Worm (Caenorhabditis elegans) whole organism, young adult: Measurements from ENCODE around the gene K04C2.7.

ENCODE experiments used
- B0019.2 ChIP-seq: fragments of 200-800 bp; sonication (Bioruptor generic); conservative IDR thresholded peaks from 2 replicates; pipeline ENCODE4 v1.3.6; 2022; ENCODE audit warnings: missing genetic modification reagents, missing genetic modification characterization, missing compliant biosample characterization
- C17E4.6 ChIP-seq: fragments of 200-800 bp; sonication (Bioruptor generic); IDR thresholded peaks from 2 replicates; pipeline ENCODE4 v1.3.6; 2022; ENCODE audit warnings: missing genetic modification reagents, missing genetic modification characterization, missing compliant biosample characterization
- D2030.7 ChIP-seq: fragments of 200-800 bp; sonication (Bioruptor generic); IDR thresholded peaks from 2 replicates; pipeline ENCODE4 v1.3.6; 2022; ENCODE audit warnings: missing genetic modification reagents, missing genetic modification characterization, missing compliant biosample characterization
- F23B12.7 ChIP-seq: sonication (generic microtip); optimal IDR thresholded peaks from 2 replicates; lab custom pipeline; 2017; ENCODE audit warnings: missing genetic modification characterization, mild to moderate bottlenecking, missing compliant biosample characterization, antibody characterized with exemption, moderate library complexity; ENCODE audit not compliant: insufficient read depth
- F33H1.4 ChIP-seq: fragments of 200-800 bp; sonication (Bioruptor generic); IDR thresholded peaks from 2 replicates; pipeline ENCODE4 v1.3.6; 2022; ENCODE audit warnings: missing genetic modification reagents, missing genetic modification characterization, missing compliant biosample characterization
- F39B2.1 ChIP-seq: fragments of 200-800 bp; sonication (Bioruptor generic); IDR thresholded peaks from 2 replicates; pipeline ENCODE4 v1.3.6; 2022; ENCODE audit warnings: missing genetic modification reagents, missing genetic modification characterization, missing compliant biosample characterization
- F49E8.2 ChIP-seq: sonication (generic microtip); optimal IDR thresholded peaks from 3 replicates; lab custom pipeline; 2017; ENCODE audit warnings: missing genetic modification characterization, mild to moderate bottlenecking, missing compliant biosample characterization, antibody characterized with exemption, moderate library complexity; ENCODE audit not compliant: insufficient read depth
- F57A8.1 ChIP-seq: fragments of 200-800 bp; sonication (Bioruptor generic); optimal IDR thresholded peaks from 2 replicates; lab custom pipeline; 2018; ENCODE audit warnings: mild to moderate bottlenecking, missing genetic modification characterization, moderate library complexity, missing compliant biosample characterization
- K12H6.12 ChIP-seq: fragments of 200-800 bp; sonication (Bioruptor generic); optimal IDR thresholded peaks from 2 replicates; lab custom pipeline; 2018; ENCODE audit warnings: mild to moderate bottlenecking, missing genetic modification characterization, missing compliant biosample characterization
- Y53G8AR.9 ChIP-seq: fragments of 200-800 bp; sonication (Bioruptor generic); conservative IDR thresholded peaks from 2 replicates; pipeline ENCODE4 v1.3.6; 2022; ENCODE audit warnings: missing genetic modification reagents, missing genetic modification characterization, missing compliant biosample characterization
- akir-1 ChIP-seq: fragments of 200-800 bp; sonication (Bioruptor generic); optimal IDR thresholded peaks from 2 replicates; lab custom pipeline; 2018; ENCODE audit warnings: mild to moderate bottlenecking, missing genetic modification characterization, moderate library complexity, missing compliant biosample characterization
- athp-1 ChIP-seq: sonication (generic microtip); optimal IDR thresholded peaks from 2 replicates; lab custom pipeline; 2017; ENCODE audit warnings: mild to moderate bottlenecking, missing genetic modification characterization, missing compliant biosample characterization
- cebp-1 ChIP-seq, 2 experiments: fragments of 200-800 bp in 1 of 2; sonication (Bioruptor generic) in 1 of 2; sonication (generic microtip) in 1 of 2; IDR thresholded peaks in 1 of 2; optimal IDR thresholded peaks in 1 of 2; 2 replicates each; pipeline versions ENCODE4 v1.3.6 to Lab custom; 2017 to 2022; ENCODE audit warnings: missing compliant biosample characterization in 2 of 2, missing genetic modification characterization in 2 of 2, mild to moderate bottlenecking in 1 of 2, missing genetic modification reagents in 1 of 2, moderate library complexity in 1 of 2
- dpff-1 ChIP-seq: sonication (generic microtip); optimal IDR thresholded peaks from 2 replicates; lab custom pipeline; 2017; ENCODE audit warnings: mild to moderate bottlenecking, missing genetic modification characterization, missing compliant biosample characterization
- dpl-1 ChIP-seq: fragments of 150-350 bp; optimal IDR thresholded peaks from 2 replicates; lab custom pipeline; 2014; ENCODE audit warnings: missing biosample characterization, missing genetic modification reagents, missing genetic modification characterization
- efl-1 ChIP-seq: fragments of 150-350 bp; optimal IDR thresholded peaks from 2 replicates; lab custom pipeline; 2014; ENCODE audit warnings: missing biosample characterization, missing genetic modification reagents, missing genetic modification characterization
- egrh-3 ChIP-seq: fragments of 200-800 bp; sonication (Bioruptor generic); IDR thresholded peaks from 2 replicates; pipeline ENCODE4 v1.3.6; 2022; ENCODE audit warnings: missing genetic modification reagents, missing genetic modification characterization, missing compliant biosample characterization
- hrde-1 ChIP-seq: sonication (generic microtip); optimal IDR thresholded peaks from 2 replicates; lab custom pipeline; 2016; ENCODE audit warnings: missing genetic modification characterization, mild to moderate bottlenecking, missing compliant biosample characterization, moderate library complexity, missing genotype, missing genetic modification reagents, borderline replicate concordance
- lag-1 ChIP-seq: fragments of 200-800 bp; sonication (Bioruptor generic); IDR thresholded peaks from 2 replicates; pipeline ENCODE4 v1.3.6; 2022; ENCODE audit warnings: missing genetic modification reagents, missing genetic modification characterization, missing compliant biosample characterization
- lin-26 ChIP-seq: fragments of 200-800 bp; sonication (Bioruptor generic); IDR thresholded peaks from 2 replicates; pipeline ENCODE4 v1.3.6; 2022; ENCODE audit warnings: missing genetic modification reagents, missing genetic modification characterization, missing compliant biosample characterization
- lin-35 ChIP-seq, 3 experiments: fragments of 150-350 bp in 2 of 3; sonication (generic microtip) in 1 of 3; optimal IDR thresholded peaks; 2 replicates each; lab custom pipeline; 2014 to 2018; ENCODE audit warnings: missing biosample characterization in 3 of 3, missing genetic modification characterization in 3 of 3, missing genetic modification reagents in 3 of 3
- lin-40 ChIP-seq: sonication (generic microtip); optimal IDR thresholded peaks from 2 replicates; lab custom pipeline; 2016; ENCODE audit warnings: missing genetic modification characterization, mild to moderate bottlenecking, missing compliant biosample characterization, missing genotype, missing genetic modification reagents
- lin-54 ChIP-seq: fragments of 200-800 bp; sonication (Bioruptor generic); optimal IDR thresholded peaks from 2 replicates; lab custom pipeline; 2018; ENCODE audit warnings: mild to moderate bottlenecking, missing genetic modification characterization, missing compliant biosample characterization
- lir-1 ChIP-seq: fragments of 200-800 bp; sonication (Bioruptor generic); conservative IDR thresholded peaks from 2 replicates; pipeline ENCODE4 v1.3.6; 2022; ENCODE audit warnings: missing genetic modification reagents, missing genetic modification characterization, missing compliant biosample characterization
- lsy-27 ChIP-seq: sonication (generic microtip); optimal IDR thresholded peaks from 2 replicates; lab custom pipeline; 2017; ENCODE audit warnings: missing genetic modification characterization, mild to moderate bottlenecking, missing compliant biosample characterization, antibody characterized with exemption, missing genotype, borderline replicate concordance; ENCODE audit not compliant: insufficient read depth
- mcd-1 ChIP-seq: fragments of 200-800 bp; sonication (Bioruptor generic); IDR thresholded peaks from 2 replicates; pipeline ENCODE4 v1.3.6; 2022; ENCODE audit warnings: missing genetic modification reagents, missing genetic modification characterization, missing compliant biosample characterization
- mes-4 ChIP-seq: sonication (generic microtip); optimal IDR thresholded peaks from 2 replicates; lab custom pipeline; 2016; ENCODE audit warnings: missing genotype, missing genetic modification characterization, missing compliant biosample characterization
- nfya-1 ChIP-seq: sonication (generic microtip); optimal IDR thresholded peaks from 2 replicates; lab custom pipeline; 2017; ENCODE audit warnings: antibody characterized with exemption, missing compliant biosample characterization, missing genetic modification characterization, borderline replicate concordance; ENCODE audit not compliant: insufficient read depth
- nhr-179 ChIP-seq: sonication (generic microtip); optimal IDR thresholded peaks from 2 replicates; lab custom pipeline; 2016; ENCODE audit warnings: mild to moderate bottlenecking, missing genetic modification characterization, missing compliant biosample characterization
- nhr-27 ChIP-seq: fragments of 200-800 bp; sonication (Bioruptor generic); optimal IDR thresholded peaks from 2 replicates; lab custom pipeline; 2018; ENCODE audit warnings: mild to moderate bottlenecking, missing genetic modification characterization, moderate library complexity, missing compliant biosample characterization
- pha-4 ChIP-seq: fragments of 150-350 bp; sonication (generic microtip); optimal IDR thresholded peaks from 2 replicates; lab custom pipeline; 2014; ENCODE audit warnings: missing biosample characterization, missing genetic modification reagents, missing genetic modification characterization
- sdz-38 ChIP-seq: sonication (generic microtip); optimal IDR thresholded peaks from 2 replicates; lab custom pipeline; 2016; ENCODE audit warnings: missing genotype, missing genetic modification characterization, missing compliant biosample characterization
- snpc-1.1 ChIP-seq: sonication (generic microtip); optimal IDR thresholded peaks from 2 replicates; lab custom pipeline; 2017; ENCODE audit warnings: missing genetic modification characterization, mild to moderate bottlenecking, missing compliant biosample characterization, antibody characterized with exemption, moderate library complexity, missing genotype, missing genetic modification reagents; ENCODE audit not compliant: insufficient read depth
- snpc-1.3 ChIP-seq: sonication (generic microtip); optimal IDR thresholded peaks from 2 replicates; lab custom pipeline; 2017; ENCODE audit warnings: missing genetic modification characterization, mild to moderate bottlenecking, missing compliant biosample characterization, antibody characterized with exemption, moderate library complexity, missing genotype, missing genetic modification reagents; ENCODE audit not compliant: insufficient read depth
- snpc-3.4 ChIP-seq: sonication (generic microtip); optimal IDR thresholded peaks from 2 replicates; lab custom pipeline; 2017; ENCODE audit warnings: missing genetic modification characterization, mild to moderate bottlenecking, missing compliant biosample characterization, antibody characterized with exemption, moderate library complexity, missing genotype, missing genetic modification reagents
- zfh-2 ChIP-seq: fragments of 200-800 bp; sonication (Bioruptor generic); conservative IDR thresholded peaks from 2 replicates; pipeline ENCODE4 v1.3.6; 2022; ENCODE audit warnings: missing genetic modification reagents, missing genetic modification characterization, missing compliant biosample characterization
- zim-3 ChIP-seq: sonication (generic microtip); optimal IDR thresholded peaks from 2 replicates; lab custom pipeline; 2017; ENCODE audit warnings: mild to moderate bottlenecking, missing genetic modification characterization, moderate library complexity, missing compliant biosample characterization
- ztf-18 ChIP-seq: sonication (generic microtip); optimal IDR thresholded peaks from 2 replicates; lab custom pipeline; 2016; ENCODE audit warnings: missing genotype, mild to moderate bottlenecking, missing genetic modification characterization, missing compliant biosample characterization
- ztf-3 ChIP-seq: fragments of 200-800 bp; sonication (Bioruptor generic); optimal IDR thresholded peaks from 2 replicates; lab custom pipeline; 2018; ENCODE audit warnings: mild to moderate bottlenecking, missing genetic modification characterization, missing compliant biosample characterization

The K04C2.7 gene

DNA sequence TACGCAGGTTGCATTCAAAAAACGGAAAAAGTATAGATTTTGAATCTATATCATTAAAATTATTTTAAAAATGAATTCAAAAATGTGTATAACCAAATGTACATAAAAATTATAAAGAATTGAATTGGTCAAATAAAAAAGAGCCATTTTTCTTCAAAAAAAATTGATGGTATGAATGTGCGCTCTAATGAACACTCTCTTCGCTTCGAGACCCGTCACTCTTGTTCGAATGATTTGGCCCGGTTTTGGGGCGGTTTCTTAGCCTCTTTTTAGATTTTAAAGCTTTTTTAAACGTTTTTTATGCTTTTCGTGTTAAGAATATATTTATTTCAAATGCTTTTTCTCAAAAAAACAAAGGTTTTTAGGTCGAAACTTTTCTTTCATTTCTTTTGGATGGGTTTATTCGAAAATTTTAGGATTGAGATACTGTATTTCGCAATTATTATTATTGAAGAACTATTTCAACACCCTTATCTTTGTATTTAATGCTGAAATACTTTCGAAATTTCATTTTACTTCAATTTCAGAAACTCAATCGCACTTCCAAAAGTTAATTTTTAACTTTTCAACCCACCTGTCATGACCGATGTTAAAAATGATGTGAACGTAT, 48.8 kb downstream of the K04C2.7 start, which contains the start of gene inf-1:
Gene inf-1 (plus strand): TSS at position 577 of the 610 bp plus-strand sequence.
- TF ChIP-seq hrde-1 (tag; lab: Kevin White, UChicago): no peak
- TF ChIP-seq athp-1 (tag; lab: Kevin White, UChicago): no peak
- no peak for TF ChIP-seq nfya-1
- no peak for TF ChIP-seq dpff-1 (tag; lab: Kevin White, UChicago)
- peak; percentile 77 for TF ChIP-seq mcd-1 (GFP tag; lab: Robert Waterston, UW)
- peak; percentile 68; the same call in 1 of the 2 replicates for TF ChIP-seq cebp-1 (GFP tag; IDR thresholded peaks at IDR 0.05; lab: Robert Waterston, UW)
- peak; percentile 95 for TF ChIP-seq cebp-1 (tag; optimal IDR thresholded peaks at IDR 0.05; lab: Kevin White, UChicago)
- TF ChIP-seq akir-1 (GFP tag; lab: Kevin White, UChicago): no peak
- no peak for TF ChIP-seq lin-26 (GFP tag; lab: Robert Waterston, UW)
- TF ChIP-seq nhr-179 (tag; lab: Kevin White, UChicago): no peak
- peak; percentile 9 for TF ChIP-seq snpc-3.4 (tag; lab: Kevin White, UChicago)
- TF ChIP-seq lin-40 (tag; lab: Kevin White, UChicago): no peak
- TF ChIP-seq B0019.2 (GFP tag; lab: Robert Waterston, UW): no peak
- peak; percentile 5 for TF ChIP-seq snpc-1.1
- TF ChIP-seq snpc-1.3 (tag; lab: Kevin White, UChicago): peak; percentile 28
- no peak for TF ChIP-seq pha-4 (tag; lab: Kevin White, UChicago)
- TF ChIP-seq D2030.7 (GFP tag; lab: Robert Waterston, UW): no peak
- no peak for TF ChIP-seq K12H6.12 (tag; lab: Kevin White, UChicago)
- TF ChIP-seq F49E8.2 (tag; lab: Kevin White, UChicago): no peak
- no peak for TF ChIP-seq F57A8.1
- TF ChIP-seq F23B12.7 (tag; lab: Kevin White, UChicago): peak; percentile 51
- TF ChIP-seq ztf-3: no peak
- TF ChIP-seq sdz-38 (tag; lab: Kevin White, UChicago): no peak
- no peak for TF ChIP-seq Y53G8AR.9 (GFP tag; lab: Robert Waterston, UW)
- TF ChIP-seq egrh-3: no peak
- peak; percentile 46 for TF ChIP-seq dpl-1 (GFP tag; lab: Kevin White, UChicago)
- TF ChIP-seq nhr-27: no peak
- TF ChIP-seq lsy-27: no peak
- TF ChIP-seq C17E4.6: no peak
- peak; percentile 18 for TF ChIP-seq lin-54 (GFP tag; lab: Kevin White, UChicago)
- no peak for TF ChIP-seq zim-3 (tag; lab: Kevin White, UChicago)
- TF ChIP-seq F33H1.4 (GFP tag; lab: Robert Waterston, UW): peak; percentile 74
- peak; percentile 36 for TF ChIP-seq efl-1 (GFP tag; lab: Kevin White, UChicago)
- TF ChIP-seq F39B2.1 (GFP tag; lab: Robert Waterston, UW): no peak
- no peak for TF ChIP-seq lin-35 (GFP tag; optimal IDR thresholded peaks at IDR 0.05; lab: Kevin White, UChicago)
- TF ChIP-seq mes-4: no peak
- no peak for TF ChIP-seq lag-1 (GFP tag; lab: Robert Waterston, UW)
- TF ChIP-seq zfh-2 (GFP tag; lab: Robert Waterston, UW): no peak
- TF ChIP-seq lir-1: no peak
- no peak for TF ChIP-seq ztf-18 (tag; lab: Kevin White, UChicago)
